Worm (Caenorhabditis elegans) whole organism, L4/young adult: ENCODE data around the gene B0416.10.

Experiments used
- W03F9.2 ChIP-seq: fragments of 150-350 bp; optimal IDR thresholded peaks from 2 replicates; lab custom pipeline; 2014; ENCODE audit warnings: missing biosample characterization, missing genetic modification characterization
- dao-5 ChIP-seq: sonication (generic microtip); optimal IDR thresholded peaks from 2 replicates; lab custom pipeline; 2016; ENCODE audit warnings: missing genotype, missing genetic modification characterization, moderate library complexity, missing compliant biosample characterization
- him-1 ChIP-seq: sonication (generic microtip); optimal IDR thresholded peaks from 2 replicates; lab custom pipeline; 2016; ENCODE audit warnings: missing genotype, missing genetic modification reagents, missing genetic modification characterization, missing compliant biosample characterization

DNA sequence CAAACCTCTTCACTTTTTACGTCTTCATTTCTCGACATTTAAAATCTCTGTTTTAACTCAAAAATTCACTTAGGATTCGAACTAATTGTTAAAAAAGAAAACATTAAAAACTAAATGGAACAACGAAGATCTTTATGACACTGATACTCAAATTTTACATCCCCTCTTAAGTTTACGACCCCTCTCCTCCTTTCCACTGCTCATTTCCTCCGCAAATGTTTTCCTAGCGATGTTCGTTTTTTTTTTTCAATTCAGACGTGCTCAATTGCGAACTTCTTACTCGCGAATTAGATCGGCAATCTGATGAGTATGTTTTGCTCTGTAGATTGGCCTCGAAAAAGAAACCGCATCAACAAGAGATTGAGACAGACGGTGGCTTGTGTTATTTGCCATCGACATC, 28.3 kb upstream of the B0416.10 start:
- TF ChIP-seq dao-5 (tag; lab: Kevin White, UChicago) = no peak
- no peak for TF ChIP-seq W03F9.2 (tag; lab: Kevin White, UChicago)
- no peak for TF ChIP-seq him-1
